Fruit fly (Drosophila melanogaster): Measurements from ENCODE around the gene Caf1-180.

DNA sequence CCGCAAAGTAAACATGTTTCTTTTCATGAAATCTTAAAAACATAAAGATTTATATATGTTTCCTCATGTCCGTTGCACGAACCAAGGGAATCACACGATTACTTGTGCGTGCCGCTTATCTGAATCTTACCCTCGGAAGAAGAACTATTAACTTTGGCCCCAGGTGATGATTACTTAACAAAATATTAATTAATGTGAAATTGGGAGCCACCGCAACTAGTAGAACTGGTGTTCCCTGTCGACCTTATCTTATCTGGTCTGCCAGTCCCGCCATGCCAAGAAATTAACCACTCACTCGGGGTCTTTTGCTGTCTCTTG, 13.0 kb downstream of the Caf1-180 start:
- TF ChIP-seq CG8478 (optimal IDR thresholded peaks at IDR 0.05) (no peak), CTCF (optimal IDR thresholded peaks at IDR 0.05) (no peak)

All from S2 (cell line).